Fruit fly (Drosophila melanogaster): ENCODE data around the gene chif.

dm6 chr2L:16302773-16303279 lies 49.6 kb downstream of the chif start, which contains the start of gene GMF:
- TF ChIP-seq Hr96 (GFP tag; optimal IDR thresholded peaks at IDR 0.05), result no peak
- no peak for TF ChIP-seq CG5204 (GFP tag; optimal IDR thresholded peaks at IDR 0.05)
- TF ChIP-seq tj (GFP tag; optimal IDR thresholded peaks at IDR 0.05), result no peak
- peak; percentile 19 for TF ChIP-seq CG12768 (GFP tag; optimal IDR thresholded peaks at IDR 0.05)
- TF ChIP-seq CG33017 (tag; optimal IDR thresholded peaks at IDR 0.05), result no peak
- TF ChIP-seq CG7045 (GFP tag; optimal IDR thresholded peaks at IDR 0.05), result peak; percentile 33
- TF ChIP-seq CG14711 (tag; optimal IDR thresholded peaks at IDR 0.05), result peak; percentile 85
- TF ChIP-seq toe (GFP tag; optimal IDR thresholded peaks at IDR 0.05), result no peak
- TF ChIP-seq pad (GFP tag; optimal IDR thresholded peaks at IDR 0.05), result peak; percentile 40
- peak; percentile 43 for TF ChIP-seq Crg-1 (GFP tag; optimal IDR thresholded peaks at IDR 0.05)
- peak; percentile 51 for TF ChIP-seq bab1 (GFP tag; optimal IDR thresholded peaks at IDR 0.05)
- TF ChIP-seq cnc (optimal IDR thresholded peaks at IDR 0.05), result no peak
